Fruit fly (Drosophila melanogaster) whole organism, embryonic: ENCODE data around the gene CG16959.

Experiments used
- Awh ChIP-seq: fragments of 200-800 bp; sonication (Bioruptor generic); IDR thresholded peaks from 2 replicates; pipeline ENCODE4, ENCODE4 v1.3.6; 2022; ENCODE audit warnings: missing biosample characterization, missing genetic modification characterization
- C15 ChIP-seq: fragments of 200-800 bp; sonication (Bioruptor generic); IDR thresholded peaks from 3 replicates; pipeline ENCODE4 v1.3.6; 2022; ENCODE audit warnings: missing biosample characterization, missing genetic modification characterization
- CG10267 ChIP-seq: fragments of 200-800 bp; sonication (Bioruptor generic); optimal IDR thresholded peaks from 2 replicates; lab custom pipeline; 2018; ENCODE audit warnings: missing biosample characterization, mild to moderate bottlenecking, missing genetic modification characterization, moderate library complexity
- CG10462 ChIP-seq: fragments of 200-800 bp; sonication (Bioruptor generic); optimal IDR thresholded peaks from 2 replicates; lab custom pipeline; 2016; ENCODE audit warnings: missing biosample characterization, missing genetic modification characterization
- CG11085 ChIP-seq: fragments of 200-800 bp; sonication (Bioruptor generic); IDR thresholded peaks from 2 replicates; pipeline ENCODE4 v1.3.6; 2022; ENCODE audit warnings: missing biosample characterization, missing genetic modification characterization
- CG11723 ChIP-seq: fragments of 200-800 bp; sonication (Bioruptor generic); optimal IDR thresholded peaks from 2 replicates; lab custom pipeline; 2017; ENCODE audit warnings: missing biosample characterization, mild to moderate bottlenecking, missing genetic modification characterization
- CG12236 ChIP-seq: fragments of 200-800 bp; sonication (Bioruptor generic); optimal IDR thresholded peaks from 2 replicates; lab custom pipeline; 2016; ENCODE audit warnings: missing biosample characterization, missing genetic modification characterization
- CG12744 ChIP-seq: fragments of 200-800 bp; sonication (Bioruptor generic); optimal IDR thresholded peaks from 2 replicates; lab custom pipeline; 2016; ENCODE audit warnings: missing biosample characterization, missing genetic modification characterization
- CG13775 ChIP-seq: fragments of 200-800 bp; sonication (Bioruptor generic); optimal IDR thresholded peaks from 3 replicates; lab custom pipeline; 2017; ENCODE audit warnings: missing biosample characterization, mild to moderate bottlenecking, missing genetic modification characterization
- CG14050 ChIP-seq: fragments of 200-800 bp; sonication (Bioruptor generic); IDR thresholded peaks from 3 replicates; pipeline ENCODE4 v1.3.6; 2022; ENCODE audit warnings: missing biosample characterization, missing genetic modification characterization
- CG14860 ChIP-seq: fragments of 200-800 bp; sonication (Bioruptor generic); IDR thresholded peaks from 3 replicates; pipeline ENCODE4 v1.3.6; 2022; ENCODE audit warnings: missing biosample characterization, missing genetic modification characterization; ENCODE audit not compliant: partially characterized antibody
- CG15269 ChIP-seq: fragments of 200-800 bp; sonication (Bioruptor generic); optimal IDR thresholded peaks from 2 replicates; lab custom pipeline; 2018; ENCODE audit warnings: missing biosample characterization, mild to moderate bottlenecking, missing genetic modification characterization, moderate library complexity
- CG15479 ChIP-seq: fragments of 200-800 bp; sonication (Bioruptor generic); optimal IDR thresholded peaks from 3 replicates; lab custom pipeline; 2019; ENCODE audit warnings: missing biosample characterization, mild to moderate bottlenecking, missing genetic modification characterization, moderate library complexity
- CG16815 ChIP-seq: fragments of 200-800 bp; sonication (Bioruptor generic); optimal IDR thresholded peaks from 3 replicates; lab custom pipeline; 2017; ENCODE audit warnings: missing biosample characterization, mild to moderate bottlenecking, missing genetic modification characterization
- CG17359 ChIP-seq: fragments of 200-800 bp; sonication (Bioruptor generic); optimal IDR thresholded peaks from 3 replicates; lab custom pipeline; 2018; ENCODE audit warnings: missing biosample characterization, mild to moderate bottlenecking, missing genetic modification characterization, moderate library complexity
- CG18764 ChIP-seq: fragments of 200-800 bp; sonication (Bioruptor generic); optimal IDR thresholded peaks from 3 replicates; lab custom pipeline; 2016; ENCODE audit warnings: missing biosample characterization, missing genetic modification characterization
- CG2129 ChIP-seq: fragments of 200-800 bp; sonication (Bioruptor generic); IDR thresholded peaks from 2 replicates; pipeline ENCODE4 v1.3.6; 2022; ENCODE audit warnings: missing biosample characterization, missing genetic modification characterization; ENCODE audit not compliant: partially characterized antibody
- CG30020 ChIP-seq: fragments of 200-800 bp; optimal IDR thresholded peaks from 2 replicates; lab custom pipeline; 2019; ENCODE audit warnings: missing biosample characterization, mild to moderate bottlenecking, missing genetic modification characterization, moderate library complexity
- CG31365 ChIP-seq: fragments of 200-800 bp; sonication (Bioruptor generic); optimal IDR thresholded peaks from 2 replicates; lab custom pipeline; 2018; ENCODE audit warnings: missing biosample characterization, mild to moderate bottlenecking, missing genetic modification characterization
- CG3726 ChIP-seq: fragments of 200-800 bp; sonication (Bioruptor generic); IDR thresholded peaks from 3 replicates; pipeline ENCODE4, ENCODE4 v1.3.6; 2022; ENCODE audit warnings: missing biosample characterization, missing genetic modification characterization
- CG4820 ChIP-seq: fragments of 200-800 bp; sonication (Bioruptor generic); optimal IDR thresholded peaks from 3 replicates; lab custom pipeline; 2016; ENCODE audit warnings: missing biosample characterization, missing genetic modification characterization
- CG7372 ChIP-seq: fragments of 200-800 bp; sonication (Bioruptor generic); IDR thresholded peaks from 2 replicates; pipeline ENCODE4 v1.3.6; 2022; ENCODE audit warnings: missing biosample characterization, missing genetic modification characterization
- CG7745 ChIP-seq: fragments of 200-800 bp; sonication (Bioruptor generic); optimal IDR thresholded peaks from 2 replicates; lab custom pipeline; 2018; ENCODE audit warnings: missing biosample characterization, mild to moderate bottlenecking, missing genetic modification characterization, moderate library complexity
- CG8089 ChIP-seq: fragments of 200-800 bp; sonication (Bioruptor generic); optimal IDR thresholded peaks from 3 replicates; lab custom pipeline; 2016; ENCODE audit warnings: missing biosample characterization, missing genetic modification characterization
- Chrac-16 ChIP-seq: fragments of 200-800 bp; sonication (Bioruptor generic); optimal IDR thresholded peaks from 3 replicates; lab custom pipeline; 2016; ENCODE audit warnings: missing biosample characterization, missing genetic modification characterization
- CkIIα-i1 ChIP-seq: fragments of 200-800 bp; sonication (Bioruptor generic); IDR thresholded peaks from 2 replicates; pipeline ENCODE4 v1.3.6; 2022; ENCODE audit warnings: missing biosample characterization, missing genetic modification characterization
- Ets97D ChIP-seq: fragments of 200-800 bp; sonication (Bioruptor generic); optimal IDR thresholded peaks from 3 replicates; lab custom pipeline; 2016; ENCODE audit warnings: missing biosample characterization, missing genetic modification characterization
- Lim3 ChIP-seq: fragments of 200-800 bp; sonication (Bioruptor generic); IDR thresholded peaks from 2 replicates; pipeline ENCODE4 v1.3.6; 2022; ENCODE audit warnings: missing biosample characterization, missing genetic modification characterization
- Mad ChIP-seq: fragments of 200-800 bp; sonication (Bioruptor generic); optimal IDR thresholded peaks from 2 replicates; lab custom pipeline; 2016; ENCODE audit warnings: missing biosample characterization, missing genetic modification characterization
- NfI ChIP-seq: fragments of 200-800 bp; sonication (Bioruptor generic); optimal IDR thresholded peaks from 3 replicates; lab custom pipeline; 2018; ENCODE audit warnings: missing biosample characterization, mild to moderate bottlenecking, missing genetic modification characterization, moderate library complexity
- Oaz ChIP-seq: fragments of 200-800 bp; sonication (Bioruptor generic); IDR thresholded peaks from 2 replicates; pipeline ENCODE4 v1.3.6; 2022; ENCODE audit warnings: missing biosample characterization, missing genetic modification characterization
- Rfx ChIP-seq: fragments of 200-800 bp; sonication (Bioruptor generic); IDR thresholded peaks from 2 replicates; pipeline ENCODE4 v1.3.6; 2022; ENCODE audit warnings: missing biosample characterization, missing genetic modification characterization
- TFAM ChIP-seq: fragments of 200-800 bp; sonication (Bioruptor generic); optimal IDR thresholded peaks from 2 replicates; lab custom pipeline; 2017; ENCODE audit warnings: missing biosample characterization, missing genetic modification characterization, inconsistent platforms
- al ChIP-seq: fragments of 200-800 bp; sonication (Bioruptor generic); IDR thresholded peaks from 2 replicates; pipeline ENCODE4 v1.3.6; 2022; ENCODE audit warnings: missing biosample characterization, missing genetic modification characterization
- amos ChIP-seq: fragments of 200-800 bp; sonication (Bioruptor generic); IDR thresholded peaks from 2 replicates; pipeline ENCODE4 v1.3.6; 2022; ENCODE audit warnings: missing biosample characterization, missing genetic modification characterization; ENCODE audit not compliant: partially characterized antibody
- bigmax ChIP-seq: fragments of 200-800 bp; sonication (Bioruptor generic); optimal IDR thresholded peaks from 2 replicates; lab custom pipeline; 2018; ENCODE audit warnings: missing biosample characterization, mild to moderate bottlenecking, missing genetic modification characterization
- chif ChIP-seq, 2 experiments: fragments of 200-800 bp; sonication (Bioruptor generic); optimal IDR thresholded peaks; 3 replicates each; lab custom pipeline; 2016; ENCODE audit warnings: missing biosample characterization in 2 of 2, missing genetic modification characterization in 2 of 2
- corto ChIP-seq: fragments of 200-800 bp; sonication (Bioruptor generic); optimal IDR thresholded peaks from 2 replicates; lab custom pipeline; 2016; ENCODE audit warnings: missing biosample characterization, mild to moderate bottlenecking, missing genetic modification characterization, moderate library complexity
- disco-r ChIP-seq: fragments of 200-800 bp; sonication (Bioruptor generic); optimal IDR thresholded peaks from 2 replicates; lab custom pipeline; 2016; ENCODE audit warnings: missing biosample characterization, missing genetic modification characterization
- dmrt99B ChIP-seq: fragments of 200-800 bp; sonication (Bioruptor generic); optimal IDR thresholded peaks from 2 replicates; lab custom pipeline; 2018; ENCODE audit warnings: missing biosample characterization, mild to moderate bottlenecking, missing genetic modification characterization, moderate library complexity
- ftz-f1 ChIP-seq: fragments of 200-800 bp; sonication (Bioruptor generic); optimal IDR thresholded peaks from 2 replicates; lab custom pipeline; 2016; ENCODE audit warnings: missing biosample characterization, missing genetic modification characterization
- gem ChIP-seq: fragments of 200-800 bp; sonication (Bioruptor generic); optimal IDR thresholded peaks from 2 replicates; lab custom pipeline; 2019; ENCODE audit warnings: missing biosample characterization, mild to moderate bottlenecking, missing genetic modification characterization, moderate library complexity
- grau ChIP-seq: fragments of 200-800 bp; optimal IDR thresholded peaks from 3 replicates; lab custom pipeline; 2019; ENCODE audit warnings: missing biosample characterization, mild to moderate bottlenecking, missing genetic modification characterization, moderate library complexity
- jumu ChIP-seq: fragments of 200-800 bp; sonication (Bioruptor generic); optimal IDR thresholded peaks from 3 replicates; lab custom pipeline; 2016; ENCODE audit warnings: missing biosample characterization, missing genetic modification characterization
- mam ChIP-seq: fragments of 200-800 bp; sonication (Bioruptor generic); optimal IDR thresholded peaks from 3 replicates; lab custom pipeline; 2016; ENCODE audit warnings: missing biosample characterization, missing genetic modification characterization
- pum ChIP-seq: fragments of 200-800 bp; sonication (Bioruptor generic); optimal IDR thresholded peaks from 2 replicates; lab custom pipeline; 2016; ENCODE audit warnings: missing biosample characterization, missing genetic modification characterization
- seq ChIP-seq: fragments of 200-800 bp; sonication (Bioruptor generic); IDR thresholded peaks from 2 replicates; pipeline ENCODE4 v1.3.6; 2022; ENCODE audit warnings: missing biosample characterization, missing genetic modification characterization
- tin ChIP-seq: fragments of 200-800 bp; sonication (Bioruptor generic); optimal IDR thresholded peaks from 3 replicates; lab custom pipeline; 2016; ENCODE audit warnings: missing biosample characterization, missing genetic modification characterization
- tio ChIP-seq: fragments of 200-800 bp; sonication (Bioruptor generic); optimal IDR thresholded peaks from 2 replicates; lab custom pipeline; 2017; ENCODE audit warnings: missing biosample characterization, missing genetic modification characterization, inconsistent platforms
- toy ChIP-seq: fragments of 200-800 bp; sonication (Bioruptor generic); IDR thresholded peaks from 2 replicates; pipeline ENCODE4 v1.3.6; 2022; ENCODE audit warnings: missing biosample characterization, missing genetic modification characterization
- unc-4 ChIP-seq: fragments of 200-800 bp; sonication (Bioruptor generic); IDR thresholded peaks from 2 replicates; pipeline ENCODE4 v1.3.6; 2022; ENCODE audit warnings: missing biosample characterization, missing genetic modification characterization; ENCODE audit not compliant: partially characterized antibody

The CG16959 gene

DNA sequence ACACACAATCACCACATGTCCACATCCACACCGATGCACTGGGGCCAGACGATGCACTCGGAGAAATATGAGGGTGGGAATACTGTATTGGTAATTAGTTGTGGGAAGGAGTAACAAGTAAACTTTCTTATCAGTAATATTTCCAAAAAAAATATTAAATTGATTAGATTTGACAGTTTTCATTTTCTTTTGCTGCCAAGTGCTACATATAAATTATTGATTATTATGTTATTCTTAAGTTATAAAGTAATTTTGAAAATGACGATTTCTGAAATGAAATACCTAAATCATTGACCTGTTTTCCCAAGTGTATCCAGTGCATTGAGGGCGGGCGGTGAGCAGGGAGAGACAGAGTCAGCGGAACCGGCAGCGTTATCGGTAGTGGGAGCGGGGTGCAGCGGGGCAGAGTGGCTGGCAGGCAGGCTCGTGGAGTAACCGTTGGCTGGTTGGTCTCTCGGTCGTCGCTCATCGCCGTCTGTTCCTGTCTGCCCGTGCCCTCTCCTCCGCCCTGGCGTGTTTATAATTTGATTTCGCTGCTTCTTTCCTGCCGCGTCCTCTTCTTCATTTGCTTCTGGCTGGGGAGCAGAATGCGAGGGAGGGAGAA, 17.2 kb downstream of the CG16959 start (continued):
- peak; percentile 59 for TF ChIP-seq CG16815
- peak in 1 of 2 experiments; percentile 1 for TF ChIP-seq chif (GFP tag; optimal IDR thresholded peaks at IDR 0.05; lab: Kevin White, UChicago)
- TF ChIP-seq CG2129 (GFP tag; lab: Robert Waterston, UW): no peak
- TF ChIP-seq C15: no peak
- no peak for TF ChIP-seq Ets97D (GFP tag; lab: Kevin White, UChicago)
- TF ChIP-seq corto (GFP tag; lab: Kevin White, UChicago): peak; percentile 94
- peak; percentile 34 for TF ChIP-seq tin (GFP tag; lab: Kevin White, UChicago)
- no peak for TF ChIP-seq Oaz (GFP tag; lab: Robert Waterston, UW)
- no peak for TF ChIP-seq Lim3
- no peak for TF ChIP-seq bigmax
- TF ChIP-seq CG4820 (GFP tag; lab: Kevin White, UChicago): peak; percentile 18
- TF ChIP-seq CkIIα-i1 (GFP tag; lab: Robert Waterston, UW): no peak
- TF ChIP-seq CG14050 (GFP tag; lab: Robert Waterston, UW): no peak
- TF ChIP-seq al (GFP tag; lab: Robert Waterston, UW): no peak
- TF ChIP-seq Mad: no peak
- TF ChIP-seq CG17359 (tag; lab: Kevin White, UChicago): peak; percentile 54
- no peak for TF ChIP-seq CG14860
- TF ChIP-seq disco-r (GFP tag; lab: Kevin White, UChicago): no peak
- peak; percentile 56 for TF ChIP-seq tio (GFP tag; lab: Kevin White, UChicago)
- 0 out of 3 replicates have a peak, but pooled peaks have one; percentile 39 for TF ChIP-seq CG3726 (GFP tag; lab: Robert Waterston, UW)
- TF ChIP-seq pum (GFP tag; lab: Kevin White, UChicago): no peak
- no peak for TF ChIP-seq CG11723 (GFP tag; lab: Kevin White, UChicago)
- peak; percentile 79 for TF ChIP-seq gem (tag; lab: Kevin White, UChicago)
- no peak for TF ChIP-seq CG15479 (GFP tag; lab: Kevin White, UChicago)
- TF ChIP-seq CG18764 (GFP tag; lab: Kevin White, UChicago): no peak
- TF ChIP-seq dmrt99B (tag; lab: Kevin White, UChicago): no peak
- no peak for TF ChIP-seq jumu (GFP tag; lab: Kevin White, UChicago)
- no peak for TF ChIP-seq ftz-f1 (GFP tag; lab: Kevin White, UChicago)
- no peak for TF ChIP-seq mam
- TF ChIP-seq CG15269 (tag; lab: Kevin White, UChicago): no peak
- TF ChIP-seq CG7372 (GFP tag; lab: Robert Waterston, UW): no peak
- no peak for TF ChIP-seq TFAM (GFP tag; lab: Kevin White, UChicago)
- TF ChIP-seq CG30020: peak; percentile 13
- TF ChIP-seq CG31365: no peak
- no peak for TF ChIP-seq unc-4 (GFP tag; lab: Robert Waterston, UW)
- no peak for TF ChIP-seq Rfx
- TF ChIP-seq Awh: no peak
- TF ChIP-seq CG12236 (GFP tag; lab: Kevin White, UChicago): no peak
- no peak for TF ChIP-seq toy
- TF ChIP-seq CG13775 (GFP tag; lab: Kevin White, UChicago): peak; percentile 25
- TF ChIP-seq CG10462: no peak
- TF ChIP-seq amos (GFP tag; lab: Robert Waterston, UW): no peak
- no peak for TF ChIP-seq CG12744
- no peak for TF ChIP-seq CG11085 (GFP tag; lab: Robert Waterston, UW)
- TF ChIP-seq Chrac-16 (GFP tag; lab: Kevin White, UChicago): peak; percentile 43
- TF ChIP-seq CG10267 (tag; lab: Kevin White, UChicago): peak; percentile 58
- peak; percentile 49 for TF ChIP-seq grau (tag; lab: Kevin White, UChicago)
- no peak for TF ChIP-seq CG8089 (GFP tag; lab: Kevin White, UChicago)
- TF ChIP-seq seq (GFP tag; lab: Robert Waterston, UW): no peak
- TF ChIP-seq CG7745 (tag; lab: Kevin White, UChicago): no peak
- TF ChIP-seq NfI (GFP tag; lab: Kevin White, UChicago): peak; percentile 40
